Fruit fly (Drosophila melanogaster) whole organism, embryonic: ENCODE results near the gene Cpr78Ca.

Experiments
- Ada2b ChIP-seq: fragments of 200-800 bp; sonication (Bioruptor generic); IDR thresholded peaks from 2 replicates; pipeline ENCODE4 v1.3.6; 2022; ENCODE audit warnings: missing biosample characterization, missing genetic modification characterization
- Bgb ChIP-seq: fragments of 200-800 bp; sonication (Bioruptor generic); IDR thresholded peaks from 2 replicates; pipeline ENCODE4 v1.3.6; 2022; ENCODE audit warnings: missing biosample characterization, missing genetic modification characterization; ENCODE audit not compliant: partially characterized antibody
- CG12236 ChIP-seq: fragments of 200-800 bp; sonication (Bioruptor generic); optimal IDR thresholded peaks from 2 replicates; lab custom pipeline; 2016; ENCODE audit warnings: missing biosample characterization, missing genetic modification characterization
- CG1233 ChIP-seq: fragments of 200-800 bp; sonication (Bioruptor generic); optimal IDR thresholded peaks from 4 replicates; lab custom pipeline; 2018; ENCODE audit warnings: missing biosample characterization, mild to moderate bottlenecking, missing genetic modification characterization
- CG13123 ChIP-seq: fragments of 200-800 bp; sonication (Bioruptor generic); optimal IDR thresholded peaks from 2 replicates; lab custom pipeline; 2016; ENCODE audit warnings: missing biosample characterization, missing genetic modification characterization
- CG13775 ChIP-seq: fragments of 200-800 bp; sonication (Bioruptor generic); optimal IDR thresholded peaks from 3 replicates; lab custom pipeline; 2017; ENCODE audit warnings: missing biosample characterization, mild to moderate bottlenecking, missing genetic modification characterization
- CG14710 ChIP-seq: fragments of 200-800 bp; sonication (Bioruptor generic); optimal IDR thresholded peaks from 3 replicates; lab custom pipeline; 2019; ENCODE audit warnings: missing biosample characterization, mild to moderate bottlenecking, missing genetic modification characterization, moderate library complexity
- CG17359 ChIP-seq: fragments of 200-800 bp; sonication (Bioruptor generic); optimal IDR thresholded peaks from 3 replicates; lab custom pipeline; 2018; ENCODE audit warnings: missing biosample characterization, mild to moderate bottlenecking, missing genetic modification characterization, moderate library complexity
- CG2120 ChIP-seq: fragments of 200-800 bp; sonication (Bioruptor generic); optimal IDR thresholded peaks from 3 replicates; lab custom pipeline; 2016; ENCODE audit warnings: missing biosample characterization, missing genetic modification characterization
- CG32532 ChIP-seq: fragments of 200-800 bp; sonication (Bioruptor generic); IDR thresholded peaks from 2 replicates; pipeline ENCODE4 v1.3.6; 2022; ENCODE audit warnings: missing biosample characterization, missing genetic modification characterization
- CG6254 ChIP-seq: fragments of 200-800 bp; sonication (Bioruptor generic); optimal IDR thresholded peaks from 3 replicates; lab custom pipeline; 2017; ENCODE audit warnings: mild to moderate bottlenecking, missing biosample characterization, missing genetic modification reagents, missing genetic modification characterization
- CG7963 ChIP-seq: fragments of 200-800 bp; sonication (Bioruptor generic); IDR thresholded peaks from 3 replicates; pipeline ENCODE4 v1.3.6; 2022; ENCODE audit warnings: missing biosample characterization, missing genetic modification characterization; ENCODE audit not compliant: partially characterized antibody
- CG9797 ChIP-seq: fragments of 200-800 bp; sonication (Bioruptor generic); optimal IDR thresholded peaks from 3 replicates; lab custom pipeline; 2018; ENCODE audit warnings: missing biosample characterization, mild to moderate bottlenecking, missing genetic modification characterization
- Dbx ChIP-seq: fragments of 200-800 bp; sonication (Bioruptor generic); IDR thresholded peaks from 3 replicates; pipeline ENCODE4 v1.3.6; 2022; ENCODE audit warnings: missing biosample characterization, missing genetic modification characterization
- ERR ChIP-seq: fragments of 200-800 bp; sonication (Bioruptor generic); optimal IDR thresholded peaks from 2 replicates; lab custom pipeline; 2016; ENCODE audit warnings: missing biosample characterization, missing genetic modification characterization
- Ets65A ChIP-seq: fragments of 200-800 bp; sonication (Bioruptor generic); peaks from one replicate; lab custom pipeline; 2016; ENCODE audit warnings: missing biosample characterization, missing genetic modification characterization
- H2.0 ChIP-seq: fragments of 200-800 bp; sonication (Bioruptor generic); IDR thresholded peaks from 2 replicates; pipeline ENCODE4 v1.3.6; 2022; ENCODE audit warnings: missing biosample characterization, missing genetic modification characterization
- HLH4C ChIP-seq: fragments of 200-800 bp; sonication (Bioruptor generic); IDR thresholded peaks from 3 replicates; pipeline ENCODE4 v1.3.6; 2022; ENCODE audit warnings: missing biosample characterization, missing genetic modification characterization; ENCODE audit not compliant: partially characterized antibody
- Med ChIP-seq: fragments of 200-800 bp; sonication (Bioruptor generic); peaks from one replicate; lab custom pipeline; 2016; ENCODE audit warnings: missing biosample characterization, missing genetic modification characterization, mild to moderate bottlenecking, inconsistent platforms, moderate library complexity
- Mrtf ChIP-seq: fragments of 200-800 bp; sonication (Bioruptor generic); IDR thresholded peaks from 3 replicates; pipeline ENCODE4 v1.3.6; 2022; ENCODE audit warnings: missing biosample characterization, missing genetic modification characterization
- NC2β ChIP-seq: fragments of 200-800 bp; sonication (Bioruptor generic); optimal IDR thresholded peaks from 2 replicates; lab custom pipeline; 2016; ENCODE audit warnings: missing biosample characterization, missing genetic modification characterization
- Opbp ChIP-seq: fragments of 200-800 bp; sonication (Bioruptor generic); IDR thresholded peaks from 3 replicates; pipeline ENCODE4 v1.3.6; 2022; ENCODE audit warnings: missing biosample characterization, missing genetic modification characterization; ENCODE audit not compliant: partially characterized antibody
- Scr ChIP-seq: fragments of 200-800 bp; sonication (Bioruptor generic); IDR thresholded peaks from 2 replicates; pipeline ENCODE4 v1.3.6; 2022; ENCODE audit warnings: missing biosample characterization, missing genetic modification characterization; ENCODE audit not compliant: partially characterized antibody
- Spps ChIP-seq: fragments of 200-800 bp; sonication (Bioruptor generic); optimal IDR thresholded peaks from 2 replicates; lab custom pipeline; 2018; ENCODE audit warnings: missing biosample characterization, mild to moderate bottlenecking, missing genetic modification characterization
- Sry-δ ChIP-seq: fragments of 200-800 bp; sonication (Bioruptor generic); optimal IDR thresholded peaks from 2 replicates; lab custom pipeline; 2016; ENCODE audit warnings: missing biosample characterization, missing genetic modification characterization
- bbx ChIP-seq: fragments of 200-800 bp; sonication (Bioruptor generic); IDR thresholded peaks from 2 replicates; pipeline ENCODE4 v1.3.6; 2022; ENCODE audit warnings: missing biosample characterization, missing genetic modification characterization; ENCODE audit not compliant: partially characterized antibody
- br ChIP-seq: fragments of >200 bp; optimal IDR thresholded peaks from 2 replicates; lab custom pipeline; 2017
- ci ChIP-seq: fragments of 200-800 bp; sonication (Bioruptor generic); IDR thresholded peaks from 3 replicates; pipeline ENCODE4 v1.3.6; 2022; ENCODE audit warnings: missing biosample characterization, missing genetic modification characterization
- dpn ChIP-seq, 2 experiments: fragments of 200-800 bp; sonication (Bioruptor generic); optimal IDR thresholded peaks; 3 replicates each; lab custom pipeline; 2016; ENCODE audit warnings: missing biosample characterization in 2 of 2, missing genetic modification characterization in 2 of 2
- gt ChIP-seq: fragments of 200-800 bp; sonication (Bioruptor generic); IDR thresholded peaks from 2 replicates; pipeline ENCODE4 v1.3.6; 2022; ENCODE audit warnings: missing biosample characterization, missing genetic modification characterization
- her ChIP-seq: fragments of 200-800 bp; sonication (Bioruptor generic); optimal IDR thresholded peaks from 2 replicates; lab custom pipeline; 2016; ENCODE audit warnings: missing biosample characterization, missing genetic modification characterization
- lmd ChIP-seq: fragments of 200-800 bp; sonication (Bioruptor generic); IDR thresholded peaks from 2 replicates; pipeline ENCODE4 v1.3.6; 2022; ENCODE audit warnings: missing biosample characterization, missing genetic modification characterization
- nerfin-2 ChIP-seq: fragments of 200-800 bp; sonication (Bioruptor generic); IDR thresholded peaks from 2 replicates; pipeline ENCODE4 v1.3.6; 2022; ENCODE audit warnings: missing biosample characterization, missing genetic modification characterization; ENCODE audit not compliant: partially characterized antibody
- prd ChIP-seq, 3 experiments: fragments of >200 bp in 2 of 3; fragments of 200-800 bp in 1 of 3; sonication (Bioruptor generic) in 1 of 3; optimal IDR thresholded peaks in 2 of 3; IDR thresholded peaks in 1 of 3; 2 replicates in 2 of 3; 3 replicates in 1 of 3; pipeline versions ENCODE4 v1.3.6 to Lab custom; 2017 to 2022; ENCODE audit warnings: missing biosample characterization in 1 of 3, missing genetic modification characterization in 1 of 3
- psq ChIP-seq: fragments of 200-800 bp; sonication (Bioruptor generic); optimal IDR thresholded peaks from 2 replicates; lab custom pipeline; 2017; ENCODE audit warnings: missing biosample characterization, missing genetic modification characterization
- repo ChIP-seq: fragments of 200-800 bp; sonication (Bioruptor generic); optimal IDR thresholded peaks from 2 replicates; lab custom pipeline; 2016; ENCODE audit warnings: missing biosample characterization, missing genetic modification characterization
- run ChIP-seq: fragments of 200-800 bp; sonication (Bioruptor generic); optimal IDR thresholded peaks from 3 replicates; lab custom pipeline; 2018; ENCODE audit warnings: missing biosample characterization, mild to moderate bottlenecking, missing genetic modification characterization
- stwl ChIP-seq: fragments of 200-800 bp; sonication (Bioruptor generic); optimal IDR thresholded peaks from 3 replicates; lab custom pipeline; 2018; ENCODE audit warnings: missing biosample characterization, mild to moderate bottlenecking, missing genetic modification characterization, moderate library complexity
- tna ChIP-seq: fragments of 200-800 bp; sonication (Bioruptor generic); IDR thresholded peaks from 2 replicates; pipeline ENCODE4 v1.3.6; 2022; ENCODE audit warnings: missing biosample characterization, missing genetic modification characterization; ENCODE audit not compliant: partially characterized antibody
- trh ChIP-seq: fragments of 200-800 bp; sonication (Bioruptor generic); optimal IDR thresholded peaks from 2 replicates; lab custom pipeline; 2016; ENCODE audit warnings: missing biosample characterization, missing genetic modification characterization

The Cpr78Ca gene

DNA sequence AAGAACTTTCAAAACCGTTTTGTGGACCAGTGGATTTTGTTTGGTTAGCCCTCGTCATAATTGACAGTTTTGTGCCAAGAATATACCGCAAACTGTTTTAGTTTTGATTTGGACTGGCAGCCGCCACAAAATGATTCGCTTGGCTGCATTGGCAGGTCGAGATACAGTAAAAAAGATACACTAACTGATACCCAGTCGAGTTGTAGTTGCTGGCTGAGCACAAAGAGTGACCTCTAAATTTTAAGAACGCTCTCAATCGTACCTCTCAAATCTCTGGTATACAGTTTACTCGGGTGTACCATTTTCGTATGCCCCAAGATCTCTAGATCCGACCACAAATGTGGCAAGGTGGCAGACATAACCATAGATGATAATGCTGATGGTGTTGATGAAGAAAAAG, 49.6 kb downstream of the Cpr78Ca start:
- TF ChIP-seq nerfin-2 (peak; percentile 33; the same call in 1 of the 2 replicates), gt (GFP tag; lab: Robert Waterston, UW) (no peak), Ada2b (GFP tag; lab: Robert Waterston, UW) (no peak), H2.0 (GFP tag; lab: Robert Waterston, UW) (no peak), ci (no peak), prd (optimal IDR thresholded peaks at IDR 0.05; lab: Kevin White, UChicago) (no peak), prd (GFP tag; IDR thresholded peaks at IDR 0.05; lab: Robert Waterston, UW) (no peak), Bgb (GFP tag; lab: Robert Waterston, UW) (peak; percentile 38; the same call in 1 of the 2 replicates), CG17359 (no peak), her (GFP tag; lab: Kevin White, UChicago) (no peak), bbx (GFP tag; lab: Robert Waterston, UW) (peak; percentile 34), CG12236 (no peak), CG7963 (GFP tag; lab: Robert Waterston, UW) (0 out of 3 replicates have a peak, but pooled peaks have one; percentile 38), CG32532 (GFP tag; lab: Robert Waterston, UW) (no peak), Med (GFP tag; lab: Kevin White, UChicago) (peak; percentile 10), dpn (GFP tag; optimal IDR thresholded peaks at IDR 0.05; lab: Kevin White, UChicago) (no peak), ERR (no peak), stwl (tag; lab: Kevin White, UChicago) (no peak), Sry-δ (GFP tag; lab: Kevin White, UChicago) (no peak), Opbp (0 out of 3 replicates have a peak, but pooled peaks have one; percentile 25), CG13123 (GFP tag; lab: Kevin White, UChicago) (no peak), Ets65A (peak; percentile 93), psq (GFP tag; lab: Kevin White, UChicago) (no peak), NC2β (GFP tag; lab: Kevin White, UChicago) (no peak), CG9797 (GFP tag; lab: Kevin White, UChicago) (no peak), CG13775 (GFP tag; lab: Kevin White, UChicago) (no peak), Mrtf (GFP tag; lab: Robert Waterston, UW) (no peak), HLH4C (GFP tag; lab: Robert Waterston, UW) (peak; percentile 65), tna (GFP tag; lab: Robert Waterston, UW) (peak; percentile 55; the same call in 1 of the 2 replicates), CG6254 (GFP tag; lab: Kevin White, UChicago) (no peak), trh (GFP tag; lab: Kevin White, UChicago) (no peak), lmd (GFP tag; lab: Robert Waterston, UW) (no peak), repo (GFP tag; lab: Kevin White, UChicago) (no peak), CG14710 (tag; lab: Kevin White, UChicago) (no peak), Spps (tag; lab: Kevin White, UChicago) (no peak), CG2120 (GFP tag; lab: Kevin White, UChicago) (no peak), CG1233 (GFP tag; lab: Kevin White, UChicago) (no peak), Scr (GFP tag; lab: Robert Waterston, UW) (0 out of 2 replicates have a peak, but pooled peaks have one; percentile 16), Dbx (GFP tag; lab: Robert Waterston, UW) (no peak), br (no peak), run (tag; lab: Kevin White, UChicago) (no peak)
